Worm (Caenorhabditis elegans) whole organism, L3 larva: ENCODE measurements around the gene sri-62.

Experiments
- R02D3.7 ChIP-seq: fragments of 150-350 bp; optimal IDR thresholded peaks from 2 replicates; lab custom pipeline; 2014; ENCODE audit warnings: missing biosample characterization, missing genetic modification characterization
- aly-2 ChIP-seq: fragments of 150-350 bp; optimal IDR thresholded peaks from 2 replicates; lab custom pipeline; 2014; ENCODE audit warnings: missing biosample characterization, missing genetic modification characterization
- ceh-28 ChIP-seq: fragments of 150-350 bp; optimal IDR thresholded peaks from 2 replicates; lab custom pipeline; 2014; ENCODE audit warnings: missing biosample characterization, missing genetic modification reagents, missing genetic modification characterization
- ceh-82 ChIP-seq: fragments of 150-350 bp; optimal IDR thresholded peaks from 2 replicates; lab custom pipeline; 2014; ENCODE audit warnings: missing biosample characterization, missing genetic modification characterization
- daf-12 ChIP-seq: fragments of 150-350 bp; optimal IDR thresholded peaks from 2 replicates; lab custom pipeline; 2014; ENCODE audit warnings: missing biosample characterization, missing genetic modification reagents, missing genetic modification characterization
- egl-27 ChIP-seq: sonication (generic microtip); optimal IDR thresholded peaks from 4 replicates; lab custom pipeline; 2017; ENCODE audit warnings: missing biosample characterization, missing genetic modification reagents, missing genetic modification characterization
- egl-5 ChIP-seq: fragments of 150-350 bp; optimal IDR thresholded peaks from 2 replicates; lab custom pipeline; 2017; ENCODE audit warnings: missing biosample characterization, missing genetic modification reagents, missing genetic modification characterization, inconsistent platforms
- elt-2 ChIP-seq: sonication (generic microtip); optimal IDR thresholded peaks from 2 replicates; lab custom pipeline; 2016; ENCODE audit warnings: missing genetic modification reagents, mild to moderate bottlenecking, missing genetic modification characterization, missing compliant biosample characterization
- elt-3 ChIP-seq, 3 experiments: fragments of 150-350 bp in 1 of 3; sonication (generic microtip) in 2 of 3; optimal IDR thresholded peaks; 2 replicates in 2 of 3; 4 replicates in 1 of 3; lab custom pipeline; 2014 to 2017; ENCODE audit warnings: missing biosample characterization in 3 of 3, missing genetic modification characterization in 3 of 3
- eor-1 ChIP-seq, 2 experiments: fragments of 150-350 bp; optimal IDR thresholded peaks; 2 replicates each; lab custom pipeline; 2014 to 2018; ENCODE audit warnings: missing biosample characterization in 2 of 2, missing genetic modification characterization in 2 of 2
- fkh-10 ChIP-seq: sonication (generic microtip); optimal IDR thresholded peaks from 2 replicates; lab custom pipeline; 2017; ENCODE audit warnings: missing biosample characterization, missing genetic modification reagents, missing genetic modification characterization
- fos-1 ChIP-seq: fragments of 150-350 bp; optimal IDR thresholded peaks from 2 replicates; lab custom pipeline; 2014; ENCODE audit warnings: missing biosample characterization, missing genetic modification characterization
- hmg-11 ChIP-seq: sonication (generic microtip); optimal IDR thresholded peaks from 2 replicates; lab custom pipeline; 2016; ENCODE audit warnings: missing genetic modification characterization, missing compliant biosample characterization
- jun-1 ChIP-seq: fragments of 150-350 bp; optimal IDR thresholded peaks from 2 replicates; lab custom pipeline; 2014; ENCODE audit warnings: missing biosample characterization, missing genetic modification reagents, missing genetic modification characterization
- lin-15B ChIP-seq: fragments of 150-350 bp; optimal IDR thresholded peaks from 2 replicates; lab custom pipeline; 2014; ENCODE audit warnings: missing biosample characterization, missing genetic modification characterization
- lin-39 ChIP-seq: fragments of 150-350 bp; optimal IDR thresholded peaks from 2 replicates; lab custom pipeline; 2018; ENCODE audit warnings: missing biosample characterization, missing genetic modification reagents, missing genetic modification characterization
- mdl-1 ChIP-seq: fragments of 150-350 bp; optimal IDR thresholded peaks from 2 replicates; lab custom pipeline; 2014; ENCODE audit warnings: missing biosample characterization, missing genetic modification characterization
- mml-1 ChIP-seq: fragments of 150-350 bp; sonication (generic microtip); optimal IDR thresholded peaks from 3 replicates; lab custom pipeline; 2014; ENCODE audit warnings: missing biosample characterization, missing genetic modification characterization
- nfya-1 ChIP-seq: sonication (generic microtip); optimal IDR thresholded peaks from 2 replicates; lab custom pipeline; 2017; ENCODE audit warnings: missing genetic modification characterization, mild to moderate bottlenecking, missing compliant biosample characterization, antibody characterized with exemption, moderate library complexity; ENCODE audit not compliant: insufficient read depth
- nhr-12 ChIP-seq: fragments of 150-350 bp; optimal IDR thresholded peaks from 2 replicates; lab custom pipeline; 2014; ENCODE audit warnings: missing biosample characterization, missing genetic modification characterization
- nhr-28 ChIP-seq: fragments of 150-350 bp; optimal IDR thresholded peaks from 2 replicates; lab custom pipeline; 2014; ENCODE audit warnings: missing biosample characterization, missing genetic modification characterization
- nhr-43 ChIP-seq: sonication (generic microtip); optimal IDR thresholded peaks from 2 replicates; lab custom pipeline; 2016; ENCODE audit warnings: mild to moderate bottlenecking, missing genetic modification characterization, missing compliant biosample characterization; ENCODE audit not compliant: poor library complexity, severe bottlenecking
- nhr-67 ChIP-seq: fragments of 150-350 bp; optimal IDR thresholded peaks from 2 replicates; lab custom pipeline; 2014; ENCODE audit warnings: missing biosample characterization, missing genetic modification characterization
- nhr-76 ChIP-seq: fragments of 150-350 bp; sonication (generic microtip); optimal IDR thresholded peaks from 5 replicates; lab custom pipeline; 2014; ENCODE audit warnings: missing biosample characterization, missing genetic modification characterization
- nhr-77 ChIP-seq: fragments of 150-350 bp; optimal IDR thresholded peaks from 2 replicates; lab custom pipeline; 2014; ENCODE audit warnings: missing biosample characterization, missing genetic modification characterization
- pqm-1 ChIP-seq: fragments of 150-350 bp; optimal IDR thresholded peaks from 2 replicates; lab custom pipeline; 2017; ENCODE audit warnings: missing biosample characterization, missing genetic modification characterization, inconsistent platforms
- sea-2 ChIP-seq: fragments of 150-350 bp; sonication (generic microtip); optimal IDR thresholded peaks from 4 replicates; lab custom pipeline; 2014; ENCODE audit warnings: missing biosample characterization, missing genetic modification reagents, missing genetic modification characterization
- unc-39 ChIP-seq: sonication (generic microtip); optimal IDR thresholded peaks from 4 replicates; lab custom pipeline; 2017; ENCODE audit warnings: missing biosample characterization, missing genetic modification characterization
- unc-62 ChIP-seq: fragments of 150-350 bp; sonication (generic microtip); optimal IDR thresholded peaks from 4 replicates; lab custom pipeline; 2014; ENCODE audit warnings: missing biosample characterization, missing genetic modification reagents, missing genetic modification characterization
- ztf-11 ChIP-seq: fragments of 150-350 bp; optimal IDR thresholded peaks from 2 replicates; lab custom pipeline; 2014; ENCODE audit warnings: missing biosample characterization, missing genetic modification characterization
- ztf-4 ChIP-seq: fragments of 150-350 bp; optimal IDR thresholded peaks from 2 replicates; lab custom pipeline; 2014; ENCODE audit warnings: missing biosample characterization, missing genetic modification characterization

sri-62 gene

DNA sequence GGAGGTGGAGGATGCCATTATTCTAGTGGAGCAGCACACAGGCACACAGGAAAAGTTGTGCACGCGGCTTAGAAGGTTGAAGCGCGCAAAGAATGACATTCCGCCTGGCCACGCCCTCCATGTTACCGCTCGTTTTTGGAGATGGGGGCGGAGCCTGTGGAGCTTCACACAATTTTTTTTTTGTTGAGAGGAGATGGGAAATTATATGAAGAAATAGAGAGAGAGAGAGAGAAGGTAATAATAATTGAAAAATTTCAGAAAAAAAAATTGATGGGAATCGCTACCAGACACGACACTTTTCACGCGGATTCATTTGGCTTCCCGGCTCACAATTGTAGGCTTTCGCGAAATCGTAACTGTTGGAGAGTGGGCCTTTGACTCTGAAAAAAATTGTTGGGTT lies 19.1 kb upstream of the sri-62 start, which contains the start of gene T05A8.3:
Gene T05A8.3, minus strand, starts transcription at position 101 of the 400 bp plus-strand sequence.
- no peak for TF ChIP-seq nhr-67 (tag; lab: Kevin White, UChicago)
- no peak for TF ChIP-seq daf-12 (tag; lab: Kevin White, UChicago)
- TF ChIP-seq R02D3.7 (tag; lab: Kevin White, UChicago), result no peak
- TF ChIP-seq unc-62 (GFP tag; lab: Kevin White, UChicago), result no peak

DNA sequence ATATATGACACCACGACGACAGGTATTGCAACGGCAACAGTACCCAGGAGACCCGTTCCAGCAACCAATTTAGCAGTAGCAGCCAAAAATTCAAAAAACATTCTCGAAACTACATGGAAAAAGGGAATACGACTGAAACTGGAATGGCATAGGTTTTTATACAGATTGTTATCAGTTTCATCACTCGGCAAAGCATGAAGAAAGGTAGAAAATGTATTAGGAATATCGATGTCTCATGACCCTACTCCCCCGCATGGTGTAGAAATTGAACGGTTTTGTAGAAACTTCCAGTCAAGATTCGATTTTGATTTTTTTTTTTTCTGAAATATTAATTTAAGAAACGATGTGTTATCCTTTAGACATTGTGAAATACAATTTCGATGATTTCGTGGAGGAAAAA lies 12.6 kb upstream of the sri-62 start, which contains the start of gene T05A8.2:
Gene T05A8.2, minus strand, starts transcription at position 101 of the 400 bp plus-strand sequence.
- no peak for TF ChIP-seq aly-2 (tag; lab: Kevin White, UChicago)
- TF ChIP-seq mdl-1 (tag; lab: Kevin White, UChicago), result no peak
- TF ChIP-seq nhr-43 (tag; lab: Kevin White, UChicago), result no peak
- TF ChIP-seq nhr-67 (tag; lab: Kevin White, UChicago), result no peak
- no peak for TF ChIP-seq fkh-10 (GFP tag; lab: Kevin White, UChicago)
- TF ChIP-seq lin-39 (tag; lab: Kevin White, UChicago), result no peak

DNA sequence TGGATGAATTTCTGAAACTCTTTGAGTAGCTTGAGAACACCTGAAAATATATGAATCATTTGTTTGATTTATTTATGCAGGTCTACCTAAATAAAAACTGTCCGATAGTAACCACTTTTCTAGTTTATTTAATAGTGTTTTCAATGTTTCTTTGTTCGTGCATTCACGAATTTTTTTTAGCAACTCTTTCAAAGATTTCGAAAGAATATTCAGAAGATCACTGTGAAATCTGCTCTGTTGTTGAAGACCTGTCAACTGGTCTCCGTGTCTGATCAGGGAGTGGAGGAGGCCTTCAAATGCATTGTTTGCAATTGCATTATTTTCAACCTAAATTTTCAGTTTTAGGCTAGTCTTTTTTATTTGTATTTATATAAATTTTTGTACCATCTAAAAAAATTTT lies 11.7 kb upstream of the sri-62 start, which contains the start of gene T05A8.1:
Gene T05A8.1, minus strand, starts transcription at position 101 of the 400 bp plus-strand sequence.
- TF ChIP-seq nhr-12 (tag; lab: Kevin White, UChicago) (no peak), hmg-11 (tag; lab: Kevin White, UChicago) (no peak), pqm-1 (tag; lab: Kevin White, UChicago) (no peak), jun-1 (tag; lab: Kevin White, UChicago) (no peak), fos-1 (no peak), lin-15B (no peak), sea-2 (GFP tag; lab: Kevin White, UChicago) (no peak), nhr-76 (tag; lab: Kevin White, UChicago) (no peak), egl-27 (tag; lab: Kevin White, UChicago) (no peak), eor-1 (tag; optimal IDR thresholded peaks at IDR 0.05; lab: Kevin White, UChicago) (no peak), nfya-1 (tag; lab: Kevin White, UChicago) (no peak), ztf-11 (tag; lab: Kevin White, UChicago) (no peak), mml-1 (no peak), ceh-28 (tag; lab: Kevin White, UChicago) (no peak), mdl-1 (tag; lab: Kevin White, UChicago) (no peak), lin-39 (tag; lab: Kevin White, UChicago) (no peak)
- TF ChIP-seq, all 47 proteins: peak for 0

DNA sequence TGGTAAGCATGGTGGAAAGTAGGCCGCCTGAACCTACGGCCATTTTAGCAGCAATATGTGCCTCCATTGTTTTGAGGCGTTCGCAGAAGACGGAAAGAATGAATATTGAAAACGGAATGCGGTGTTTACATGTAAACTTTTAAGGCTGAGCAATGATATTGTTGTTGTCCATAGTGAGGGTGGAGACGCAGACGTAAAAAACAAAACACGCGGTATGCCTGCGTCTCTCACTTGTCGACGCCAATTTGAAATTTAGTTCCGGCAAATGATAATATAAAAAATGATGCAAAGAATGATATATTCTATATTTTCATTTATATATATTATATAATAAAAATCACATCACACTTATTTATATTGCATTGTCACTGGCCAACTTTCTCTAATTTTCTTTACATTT lies 9.6 kb upstream of the sri-62 start, which contains the start of gene Y47G7B.2:
Gene Y47G7B.2, minus strand, starts transcription at position 143 of the 400 bp plus-strand sequence.
- TF ChIP-seq ceh-28 (tag; lab: Kevin White, UChicago) (no peak), egl-5 (tag; lab: Kevin White, UChicago) (peak; percentile 15), lin-39 (tag; lab: Kevin White, UChicago) (peak; percentile 16), elt-2 (tag; lab: Kevin White, UChicago) (peak; percentile 23), sea-2 (GFP tag; lab: Kevin White, UChicago) (no peak)

DNA sequence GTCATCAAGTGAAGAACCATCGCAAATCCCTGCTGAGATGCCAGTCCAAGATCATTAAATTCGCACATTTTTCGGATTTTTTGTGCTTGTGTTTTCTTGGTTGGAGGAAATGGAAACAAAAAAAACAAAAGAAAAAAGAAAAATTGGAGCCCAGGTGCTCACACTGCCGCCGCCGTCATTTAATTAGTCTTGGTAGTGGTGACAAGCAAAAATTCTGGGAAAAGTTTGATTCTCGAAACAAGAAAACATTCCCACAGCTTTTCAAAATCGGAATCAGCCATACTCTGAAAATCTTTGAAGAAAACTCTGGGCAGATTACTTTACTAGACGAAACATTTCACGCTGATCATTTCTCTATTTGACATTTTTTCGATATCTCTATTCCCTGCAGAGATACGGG lies 6.9 kb upstream of the sri-62 start, which contains the start of gene srh-128:
Gene srh-128, minus strand, starts transcription at position 101 of the 400 bp plus-strand sequence.
- TF ChIP-seq nhr-12 (tag; lab: Kevin White, UChicago), result no peak
- TF ChIP-seq elt-3 (tag; optimal IDR thresholded peaks at IDR 0.05; lab: Kevin White, UChicago), result no peak
- TF ChIP-seq pqm-1 (tag; lab: Kevin White, UChicago), result no peak
- TF ChIP-seq fkh-10 (GFP tag; lab: Kevin White, UChicago), result no peak
- no peak for TF ChIP-seq ceh-82
- no peak for TF ChIP-seq unc-39 (tag; lab: Kevin White, UChicago)
- no peak for TF ChIP-seq ztf-4 (tag; lab: Kevin White, UChicago)
- TF ChIP-seq nhr-28 (tag; lab: Kevin White, UChicago), result no peak
- no peak for TF ChIP-seq elt-2 (tag; lab: Kevin White, UChicago)
- no peak for TF ChIP-seq nhr-77 (tag; lab: Kevin White, UChicago)
- TF ChIP-seq mdl-1 (tag; lab: Kevin White, UChicago), result no peak
- TF ChIP-seq nhr-43 (tag; lab: Kevin White, UChicago), result no peak
- TF ChIP-seq egl-5 (tag; lab: Kevin White, UChicago), result no peak
